Worm (Caenorhabditis elegans): ENCODE results near the gene T25E12.14.

- TF ChIP-seq unc-130 (GFP tag; optimal IDR thresholded peaks at IDR 0.05) (no peak), bed-2 (GFP tag; IDR thresholded peaks at IDR 0.05) (no peak), F57C9.4 (tag; optimal IDR thresholded peaks at IDR 0.05) (no peak), nfya-1 (tag; optimal IDR thresholded peaks at IDR 0.05; ENCODE audit: borderline replicate concordance, insufficient read depth) (no peak), pbrm-1 (GFP tag; IDR thresholded peaks at IDR 0.05) (no peak), attf-6 (GFP tag; IDR thresholded peaks at IDR 0.05) (no peak), nhr-120 (GFP tag; IDR thresholded peaks at IDR 0.05) (no peak), athp-1 (tag; optimal IDR thresholded peaks at IDR 0.05) (no peak), dpff-1 (tag; optimal IDR thresholded peaks at IDR 0.05) (no peak), zfh-2 (GFP tag; conservative IDR thresholded peaks at IDR 0.05) (no peak), B0261.1 (tag; optimal IDR thresholded peaks at IDR 0.05) (no peak), nhr-90 (tag; optimal IDR thresholded peaks at IDR 0.05) (no peak), F52B5.7 (tag; optimal IDR thresholded peaks at IDR 0.05) (no peak)
Measured at ce11 chrV:16695499-16695898, 31.5 kb upstream of the T25E12.14 start.
